Worm (Caenorhabditis elegans): ENCODE results near the gene calf-1.
A peak's percentile ranks its signal among the peaks of the same experiment; 100 is the strongest.

The calf-1 gene

ce11 chrV:20493271-20494231 lies 14.7 kb upstream of the calf-1 start, which contains the start of gene B0250.5:
Gene B0250.5, plus strand, starts transcription at chrV:20493924.
- TF ChIP-seq F13C5.2 (tag; optimal IDR thresholded peaks at IDR 0.05) (peak; percentile 41), hmbx-1 (tag; optimal IDR thresholded peaks at IDR 0.05) (no peak)

- no peak for TF ChIP-seq pes-1 (GFP tag; IDR thresholded peaks at IDR 0.05)
- TF ChIP-seq ceh-36 (tag; optimal IDR thresholded peaks at IDR 0.05), result no peak
- no peak for TF ChIP-seq ama-1 (optimal IDR thresholded peaks at IDR 0.05)
- no peak for TF ChIP-seq hmbx-1 (tag; optimal IDR thresholded peaks at IDR 0.05)
- no peak for TF ChIP-seq hnd-1 (tag; optimal IDR thresholded peaks at IDR 0.05)
- no peak for TF ChIP-seq tbx-11 (GFP tag; IDR thresholded peaks at IDR 0.05)
- TF ChIP-seq hmg-4 (GFP tag; optimal IDR thresholded peaks at IDR 0.05), result no peak
- no peak for TF ChIP-seq B0310.2 (tag; optimal IDR thresholded peaks at IDR 0.05)
Measured at ce11 chrV:20492385-20492784, 13.5 kb upstream of the calf-1 start, which contains the start of gene srbc-79. Gene srbc-79, minus strand, starts transcription at chrV:20492485.

ce11 chrV:20489102-20489501 lies 10.2 kb upstream of the calf-1 start, which contains the start of gene srbc-78:
Gene srbc-78, minus strand, starts transcription at chrV:20489202.
- TF ChIP-seq B0310.2 (tag; optimal IDR thresholded peaks at IDR 0.05), result no peak

ce11 chrV:20486549-20486948 lies 7.7 kb upstream of the calf-1 start:
- TF ChIP-seq sea-1 (GFP tag; conservative IDR thresholded peaks at IDR 0.05) (no peak), flt-1 (GFP tag; IDR thresholded peaks at IDR 0.05) (no peak), ama-1 (optimal IDR thresholded peaks at IDR 0.05) (no peak), scrt-1 (GFP tag; IDR thresholded peaks at IDR 0.05) (no peak), ets-7 (tag; optimal IDR thresholded peaks at IDR 0.05) (no peak), tbx-11 (GFP tag; IDR thresholded peaks at IDR 0.05) (no peak), F13C5.2 (tag; optimal IDR thresholded peaks at IDR 0.05) (no peak), hmbx-1 (tag; optimal IDR thresholded peaks at IDR 0.05) (no peak), hnd-1 (tag; optimal IDR thresholded peaks at IDR 0.05) (no peak), pes-1 (GFP tag; IDR thresholded peaks at IDR 0.05) (no peak), ceh-36 (tag; optimal IDR thresholded peaks at IDR 0.05) (no peak), B0310.2 (tag; optimal IDR thresholded peaks at IDR 0.05) (no peak), tra-4 (tag; optimal IDR thresholded peaks at IDR 0.05) (no peak), ceh-13 (GFP tag; optimal IDR thresholded peaks at IDR 0.05) (no peak), tbx-37 (GFP tag; conservative IDR thresholded peaks at IDR 0.05) (no peak), hmg-4 (GFP tag; optimal IDR thresholded peaks at IDR 0.05) (no peak), aly-1 (tag; optimal IDR thresholded peaks at IDR 0.05) (no peak)

- TF ChIP-seq aly-1 (tag; optimal IDR thresholded peaks at IDR 0.05), result no peak
Measured at ce11 chrV:20485285-20485684, 6.4 kb upstream of the calf-1 start, which contains the start of gene dhcr-7. Gene dhcr-7, minus strand, starts transcription at chrV:20485385.

- TF ChIP-seq hnd-1 (tag; optimal IDR thresholded peaks at IDR 0.05) (no peak), ama-1 (optimal IDR thresholded peaks at IDR 0.05) (no peak), ceh-13 (GFP tag; optimal IDR thresholded peaks at IDR 0.05) (no peak), B0310.2 (tag; optimal IDR thresholded peaks at IDR 0.05) (no peak), tbx-11 (GFP tag; IDR thresholded peaks at IDR 0.05) (no peak), F13C5.2 (tag; optimal IDR thresholded peaks at IDR 0.05) (no peak), aly-1 (tag; optimal IDR thresholded peaks at IDR 0.05) (no peak), hmbx-1 (tag; optimal IDR thresholded peaks at IDR 0.05) (no peak), scrt-1 (GFP tag; IDR thresholded peaks at IDR 0.05) (no peak), ceh-36 (tag; optimal IDR thresholded peaks at IDR 0.05) (no peak), tbx-37 (GFP tag; conservative IDR thresholded peaks at IDR 0.05) (no peak), sea-1 (GFP tag; conservative IDR thresholded peaks at IDR 0.05) (no peak), pes-1 (GFP tag; IDR thresholded peaks at IDR 0.05) (no peak), ets-7 (tag; optimal IDR thresholded peaks at IDR 0.05) (no peak), flt-1 (GFP tag; IDR thresholded peaks at IDR 0.05) (no peak), hmg-4 (GFP tag; optimal IDR thresholded peaks at IDR 0.05) (no peak), tra-4 (tag; optimal IDR thresholded peaks at IDR 0.05) (no peak)
Measured at ce11 chrV:20480790-20481189, 1.9 kb upstream of the calf-1 start.

ce11 chrV:20476981-20477380 lies 1.9 kb downstream of the calf-1 start:
- TF ChIP-seq scrt-1 (GFP tag; IDR thresholded peaks at IDR 0.05) (no peak), pes-1 (GFP tag; IDR thresholded peaks at IDR 0.05) (no peak), F13C5.2 (tag; optimal IDR thresholded peaks at IDR 0.05) (no peak), tbx-11 (GFP tag; IDR thresholded peaks at IDR 0.05) (no peak), hmg-4 (GFP tag; optimal IDR thresholded peaks at IDR 0.05) (no peak), tra-4 (tag; optimal IDR thresholded peaks at IDR 0.05) (no peak), flt-1 (GFP tag; IDR thresholded peaks at IDR 0.05) (no peak), ceh-36 (tag; optimal IDR thresholded peaks at IDR 0.05) (no peak), hnd-1 (tag; optimal IDR thresholded peaks at IDR 0.05) (no peak), ama-1 (optimal IDR thresholded peaks at IDR 0.05) (no peak), B0310.2 (tag; optimal IDR thresholded peaks at IDR 0.05) (no peak), hmbx-1 (tag; optimal IDR thresholded peaks at IDR 0.05) (no peak), ceh-13 (GFP tag; optimal IDR thresholded peaks at IDR 0.05) (no peak), ets-7 (tag; optimal IDR thresholded peaks at IDR 0.05) (no peak), aly-1 (tag; optimal IDR thresholded peaks at IDR 0.05) (no peak), sea-1 (GFP tag; conservative IDR thresholded peaks at IDR 0.05) (no peak)

- no peak for TF ChIP-seq pes-1 (GFP tag; IDR thresholded peaks at IDR 0.05)
Measured at ce11 chrV:20476514-20476913, 2.4 kb downstream of the calf-1 start.

All from whole organism, early embryonic.